Fruit fly (Drosophila melanogaster): ENCODE measurements around the gene RhoGEF3.
A peak's percentile ranks its signal among the peaks of the same experiment; 100 is the strongest.

Gene RhoGEF3

dm6 chr3L:294841-295408 is 17.7 kb downstream of the RhoGEF3 start (continued):
- TF ChIP-seq dm (GFP tag; optimal IDR thresholded peaks at IDR 0.05) (no peak), YL-1 (GFP tag; optimal IDR thresholded peaks at IDR 0.05) (no peak), tx (GFP tag; optimal IDR thresholded peaks at IDR 0.05) (no peak), CG15601 (tag; optimal IDR thresholded peaks at IDR 0.05) (peak; percentile 54), chinmo (GFP tag; IDR thresholded peaks at IDR 0.05; ENCODE audit: partially characterized antibody) (0 out of 4 replicates have a peak, but pooled peaks have one; percentile 63), run (tag; optimal IDR thresholded peaks at IDR 0.05) (no peak), Xbp1 (GFP tag; optimal IDR thresholded peaks at IDR 0.05) (peak; percentile 16), dan (GFP tag; IDR thresholded peaks at IDR 0.05) (no peak), CG11696 (GFP tag; IDR thresholded peaks at IDR 0.05) (no peak), trem (tag; optimal IDR thresholded peaks at IDR 0.05) (peak; percentile 36), Hr78 (GFP tag; optimal IDR thresholded peaks at IDR 0.05) (peak in 1 of 2 experiments; percentile 29), corto (GFP tag; optimal IDR thresholded peaks at IDR 0.05) (no peak), unpg (GFP tag; optimal IDR thresholded peaks at IDR 0.05) (peak; percentile 25), Ada2b (GFP tag; IDR thresholded peaks at IDR 0.05) (no peak), CG18764 (GFP tag; optimal IDR thresholded peaks at IDR 0.05) (peak; percentile 3), Dad (GFP tag; optimal IDR thresholded peaks at IDR 0.05) (no peak), CG9215 (GFP tag; IDR thresholded peaks at IDR 0.05) (no peak), gem (tag; optimal IDR thresholded peaks at IDR 0.05) (peak; percentile 66), pum (GFP tag; optimal IDR thresholded peaks at IDR 0.05) (peak; percentile 8), Lhr (GFP tag; optimal IDR thresholded peaks at IDR 0.05) (no peak), ems (GFP tag; optimal IDR thresholded peaks at IDR 0.05) (no peak), CG10565 (GFP tag; optimal IDR thresholded peaks at IDR 0.05) (no peak), pho (GFP tag; optimal IDR thresholded peaks at IDR 0.05) (no peak), CG2202 (tag; optimal IDR thresholded peaks at IDR 0.05) (peak; percentile 63), Usf (GFP tag; optimal IDR thresholded peaks at IDR 0.05) (no peak), dmrt99B (tag; optimal IDR thresholded peaks at IDR 0.05) (peak; percentile 21), chn (GFP tag; optimal IDR thresholded peaks at IDR 0.05) (peak; percentile 15), CG1024 (GFP tag; IDR thresholded peaks at IDR 0.05) (no peak), gsb (GFP tag; IDR thresholded peaks at IDR 0.05) (no peak), jing (GFP tag; optimal IDR thresholded peaks at IDR 0.05) (no peak), lbe (GFP tag; optimal IDR thresholded peaks at IDR 0.05) (no peak), CG13424 (tag; optimal IDR thresholded peaks at IDR 0.05) (peak; percentile 28), Sox100B (GFP tag; optimal IDR thresholded peaks at IDR 0.05) (no peak), sens (GFP tag) (peak; percentile 91), da (GFP tag; optimal IDR thresholded peaks at IDR 0.05) (no peak), CG13775 (GFP tag; optimal IDR thresholded peaks at IDR 0.05) (peak; percentile 25), CG10267 (tag; optimal IDR thresholded peaks at IDR 0.05) (peak; percentile 39), Nf-YA (GFP tag; IDR thresholded peaks at IDR 0.05) (no peak), CG5245 (GFP tag; optimal IDR thresholded peaks at IDR 0.05) (peak; percentile 22), org-1 (GFP tag; optimal IDR thresholded peaks at IDR 0.05) (no peak), grau (tag; optimal IDR thresholded peaks at IDR 0.05) (peak; percentile 25), ci (GFP tag; IDR thresholded peaks at IDR 0.05) (no peak), sr (GFP tag; IDR thresholded peaks at IDR 0.05) (no peak), ranshi (GFP tag; IDR thresholded peaks at IDR 0.05) (no peak), wor (GFP tag; IDR thresholded peaks at IDR 0.05) (no peak), CG11560 (tag; IDR thresholded peaks at IDR 0.05) (no peak), CG9727 (GFP tag; optimal IDR thresholded peaks at IDR 0.05) (peak; percentile 28), CG8944 (GFP tag; optimal IDR thresholded peaks at IDR 0.05) (peak; percentile 31), tna (GFP tag; IDR thresholded peaks at IDR 0.05; ENCODE audit: partially characterized antibody) (no peak), cwo (GFP tag; optimal IDR thresholded peaks at IDR 0.05) (no peak), phol (tag; optimal IDR thresholded peaks at IDR 0.05) (peak; percentile 62)

Measured in whole organism, embryonic.